Worm (Caenorhabditis elegans) whole organism, L1 larva: Measurements from ENCODE around the gene mogs-1.

Experiments
- ama-1 ChIP-seq: fragments of 150-350 bp; optimal IDR thresholded peaks from 2 replicates; lab custom pipeline; 2014
- unc-130 ChIP-seq: fragments of 150-350 bp; optimal IDR thresholded peaks from 2 replicates; lab custom pipeline; 2017; ENCODE audit warnings: missing biosample characterization, missing genetic modification characterization, inconsistent platforms

- TF ChIP-seq ama-1 (lab: Kevin White, UChicago) (no peak), unc-130 (tag; lab: Kevin White, UChicago) (no peak)
These were observed 28.1 kb upstream of the mogs-1 start, which contains the start of gene F36H1.3 for ce11 chrIV:11049806-11050205.
